Fruit fly (Drosophila melanogaster) whole organism, embryonic: ENCODE measurements around the gene CG17032.

Experiments
- Adf1 ChIP-seq: fragments of 200-800 bp; sonication (Bioruptor generic); IDR thresholded peaks from 2 replicates; pipeline ENCODE4 v1.3.6; 2022; ENCODE audit warnings: missing biosample characterization, missing genetic modification characterization
- Atf6 ChIP-seq: fragments of 200-800 bp; sonication (Bioruptor generic); IDR thresholded peaks from 2 replicates; pipeline ENCODE4 v1.3.6; 2022; ENCODE audit warnings: missing biosample characterization, missing genetic modification characterization
- Bteb2 ChIP-seq: fragments of 200-800 bp; sonication (Bioruptor generic); optimal IDR thresholded peaks from 2 replicates; lab custom pipeline; 2016; ENCODE audit warnings: missing biosample characterization, missing genetic modification characterization
- CG10431 ChIP-seq: fragments of 200-800 bp; sonication (Bioruptor generic); optimal IDR thresholded peaks from 3 replicates; lab custom pipeline; 2018; ENCODE audit warnings: missing biosample characterization, mild to moderate bottlenecking, missing genetic modification characterization
- CG10654 ChIP-seq: fragments of 200-800 bp; sonication (Bioruptor generic); optimal IDR thresholded peaks from 2 replicates; lab custom pipeline; 2016; ENCODE audit warnings: missing biosample characterization, missing genetic modification characterization
- CG11504 ChIP-seq: fragments of 200-800 bp; sonication (Bioruptor generic); optimal IDR thresholded peaks from 3 replicates; lab custom pipeline; 2019; ENCODE audit warnings: missing biosample characterization, mild to moderate bottlenecking, missing genetic modification characterization, moderate library complexity
- CG11696 ChIP-seq: fragments of 200-800 bp; sonication (Bioruptor generic); IDR thresholded peaks from 2 replicates; pipeline ENCODE4 v1.3.6; 2022; ENCODE audit warnings: missing biosample characterization, missing genetic modification characterization
- CG12155 ChIP-seq: fragments of 200-800 bp; sonication (Bioruptor generic); optimal IDR thresholded peaks from 3 replicates; lab custom pipeline; 2016; ENCODE audit warnings: missing biosample characterization, missing genetic modification characterization
- CG13296 ChIP-seq: fragments of 200-800 bp; sonication (Bioruptor generic); optimal IDR thresholded peaks from 3 replicates; lab custom pipeline; 2018; ENCODE audit warnings: missing biosample characterization, mild to moderate bottlenecking, missing genetic modification characterization
- CG13775 ChIP-seq: fragments of 200-800 bp; sonication (Bioruptor generic); optimal IDR thresholded peaks from 3 replicates; lab custom pipeline; 2017; ENCODE audit warnings: missing biosample characterization, mild to moderate bottlenecking, missing genetic modification characterization
- CG14860 ChIP-seq: fragments of 200-800 bp; sonication (Bioruptor generic); IDR thresholded peaks from 3 replicates; pipeline ENCODE4 v1.3.6; 2022; ENCODE audit warnings: missing biosample characterization, missing genetic modification characterization; ENCODE audit not compliant: partially characterized antibody
- CG15073 ChIP-seq: fragments of 200-800 bp; sonication (Bioruptor generic); optimal IDR thresholded peaks from 2 replicates; lab custom pipeline; 2016; ENCODE audit warnings: missing biosample characterization, missing genetic modification characterization
- CG15696 ChIP-seq: fragments of 200-800 bp; sonication (Bioruptor generic); optimal IDR thresholded peaks from 2 replicates; lab custom pipeline; 2019; ENCODE audit warnings: missing biosample characterization, mild to moderate bottlenecking, missing genetic modification characterization, moderate library complexity
- CG17568 ChIP-seq: fragments of 200-800 bp; sonication (Bioruptor generic); optimal IDR thresholded peaks from 2 replicates; lab custom pipeline; 2018; ENCODE audit warnings: missing biosample characterization, mild to moderate bottlenecking, missing genetic modification characterization, moderate library complexity
- CG18011 ChIP-seq: fragments of 200-800 bp; sonication (Bioruptor generic); optimal IDR thresholded peaks from 2 replicates; lab custom pipeline; 2017; ENCODE audit warnings: missing biosample characterization, missing genetic modification characterization, mild to moderate bottlenecking, moderate library complexity, missing genotype
- CG18764 ChIP-seq: fragments of 200-800 bp; sonication (Bioruptor generic); optimal IDR thresholded peaks from 3 replicates; lab custom pipeline; 2016; ENCODE audit warnings: missing biosample characterization, missing genetic modification characterization
- CG30020 ChIP-seq: fragments of 200-800 bp; optimal IDR thresholded peaks from 2 replicates; lab custom pipeline; 2019; ENCODE audit warnings: missing biosample characterization, mild to moderate bottlenecking, missing genetic modification characterization, moderate library complexity
- CG32532 ChIP-seq: fragments of 200-800 bp; sonication (Bioruptor generic); IDR thresholded peaks from 2 replicates; pipeline ENCODE4 v1.3.6; 2022; ENCODE audit warnings: missing biosample characterization, missing genetic modification characterization
- CG3281 ChIP-seq: fragments of 200-800 bp; sonication (Bioruptor generic); optimal IDR thresholded peaks from 3 replicates; lab custom pipeline; 2017; ENCODE audit warnings: missing biosample characterization, mild to moderate bottlenecking, missing genetic modification characterization
- CG42726 ChIP-seq: fragments of 200-800 bp; sonication (Bioruptor generic); IDR thresholded peaks from 2 replicates; pipeline ENCODE4 v1.3.6; 2022; ENCODE audit warnings: missing biosample characterization, missing genetic modification characterization; ENCODE audit not compliant: partially characterized antibody
- CG4360 ChIP-seq: fragments of 200-800 bp; sonication (Bioruptor generic); IDR thresholded peaks from 2 replicates; pipeline ENCODE4 v1.3.6; 2022; ENCODE audit warnings: missing biosample characterization, missing genetic modification characterization
- CG4617 ChIP-seq: fragments of 200-800 bp; sonication (Bioruptor generic); optimal IDR thresholded peaks from 3 replicates; lab custom pipeline; 2016; ENCODE audit warnings: missing biosample characterization, missing genetic modification characterization, borderline replicate concordance
- CG6689 ChIP-seq: fragments of 200-800 bp; sonication (Bioruptor generic); IDR thresholded peaks from 2 replicates; pipeline ENCODE4 v1.3.6; 2022; ENCODE audit warnings: missing biosample characterization, missing genetic modification characterization
- CG7357 ChIP-seq: fragments of 200-800 bp; sonication (Bioruptor generic); IDR thresholded peaks from 3 replicates; pipeline ENCODE4 v1.3.6; 2022; ENCODE audit warnings: missing biosample characterization, missing genetic modification characterization
- CG7987 ChIP-seq: fragments of 200-800 bp; sonication (Bioruptor generic); optimal IDR thresholded peaks from 2 replicates; lab custom pipeline; 2018; ENCODE audit warnings: missing biosample characterization, mild to moderate bottlenecking, missing genetic modification characterization, moderate library complexity
- CG8359 ChIP-seq: fragments of 200-800 bp; sonication (Bioruptor generic); optimal IDR thresholded peaks from 2 replicates; lab custom pipeline; 2017; ENCODE audit warnings: missing biosample characterization, mild to moderate bottlenecking, missing genetic modification characterization, borderline replicate concordance
- E2f1 ChIP-seq: fragments of 200-800 bp; sonication (Bioruptor generic); IDR thresholded peaks from 2 replicates; pipeline ENCODE4 v1.3.6; 2022; ENCODE audit warnings: missing biosample characterization, missing genetic modification characterization
- Ets97D ChIP-seq: fragments of 200-800 bp; sonication (Bioruptor generic); optimal IDR thresholded peaks from 3 replicates; lab custom pipeline; 2016; ENCODE audit warnings: missing biosample characterization, missing genetic modification characterization
- MESR4 ChIP-seq: fragments of 200-800 bp; sonication (Bioruptor generic); optimal IDR thresholded peaks from 2 replicates; lab custom pipeline; 2018; ENCODE audit warnings: missing biosample characterization, mild to moderate bottlenecking, missing genetic modification characterization, moderate library complexity
- NfI ChIP-seq: fragments of 200-800 bp; sonication (Bioruptor generic); optimal IDR thresholded peaks from 3 replicates; lab custom pipeline; 2018; ENCODE audit warnings: missing biosample characterization, mild to moderate bottlenecking, missing genetic modification characterization, moderate library complexity
- Oaz ChIP-seq: fragments of 200-800 bp; sonication (Bioruptor generic); IDR thresholded peaks from 2 replicates; pipeline ENCODE4 v1.3.6; 2022; ENCODE audit warnings: missing biosample characterization, missing genetic modification characterization
- Opbp ChIP-seq: fragments of 200-800 bp; sonication (Bioruptor generic); IDR thresholded peaks from 3 replicates; pipeline ENCODE4 v1.3.6; 2022; ENCODE audit warnings: missing biosample characterization, missing genetic modification characterization; ENCODE audit not compliant: partially characterized antibody
- Scr ChIP-seq: fragments of 200-800 bp; sonication (Bioruptor generic); IDR thresholded peaks from 2 replicates; pipeline ENCODE4 v1.3.6; 2022; ENCODE audit warnings: missing biosample characterization, missing genetic modification characterization; ENCODE audit not compliant: partially characterized antibody
- ash1 ChIP-seq: fragments of 200-800 bp; sonication (Bioruptor generic); optimal IDR thresholded peaks from 2 replicates; lab custom pipeline; 2018; ENCODE audit warnings: missing biosample characterization, mild to moderate bottlenecking, missing genetic modification characterization
- br ChIP-seq: fragments of >200 bp; optimal IDR thresholded peaks from 2 replicates; lab custom pipeline; 2017
- bsh ChIP-seq, 2 experiments: fragments of 200-800 bp; sonication (Bioruptor generic); optimal IDR thresholded peaks; 2 replicates each; lab custom pipeline; 2017 to 2018; ENCODE audit warnings: mild to moderate bottlenecking in 2 of 2, missing biosample characterization in 2 of 2, missing genetic modification characterization in 2 of 2, moderate library complexity in 1 of 2
- crc ChIP-seq: fragments of 200-800 bp; sonication (Bioruptor generic); optimal IDR thresholded peaks from 2 replicates; lab custom pipeline; 2016; ENCODE audit warnings: missing biosample characterization, missing genetic modification characterization
- dmrt99B ChIP-seq: fragments of 200-800 bp; sonication (Bioruptor generic); optimal IDR thresholded peaks from 2 replicates; lab custom pipeline; 2018; ENCODE audit warnings: missing biosample characterization, mild to moderate bottlenecking, missing genetic modification characterization, moderate library complexity
- gem ChIP-seq: fragments of 200-800 bp; sonication (Bioruptor generic); optimal IDR thresholded peaks from 2 replicates; lab custom pipeline; 2019; ENCODE audit warnings: missing biosample characterization, mild to moderate bottlenecking, missing genetic modification characterization, moderate library complexity
- gsb ChIP-seq: fragments of 200-800 bp; sonication (Bioruptor generic); IDR thresholded peaks from 2 replicates; pipeline ENCODE4 v1.3.6; 2022; ENCODE audit warnings: missing biosample characterization, missing genetic modification characterization
- lab ChIP-seq: fragments of 200-800 bp; sonication (Bioruptor generic); optimal IDR thresholded peaks from 3 replicates; lab custom pipeline; 2017; ENCODE audit warnings: missing biosample characterization, missing genetic modification characterization, mild to moderate bottlenecking, moderate library complexity, missing genetic modification reagents
- phol ChIP-seq: fragments of 200-800 bp; sonication (Bioruptor generic); optimal IDR thresholded peaks from 3 replicates; lab custom pipeline; 2018; ENCODE audit warnings: missing biosample characterization, mild to moderate bottlenecking, missing genetic modification characterization, moderate library complexity
- sens-2 ChIP-seq: fragments of 200-800 bp; sonication (Bioruptor generic); IDR thresholded peaks from 2 replicates; pipeline ENCODE4 v1.3.6; 2022; ENCODE audit warnings: missing biosample characterization, missing genetic modification characterization
- seq ChIP-seq: fragments of 200-800 bp; sonication (Bioruptor generic); IDR thresholded peaks from 2 replicates; pipeline ENCODE4 v1.3.6; 2022; ENCODE audit warnings: missing biosample characterization, missing genetic modification characterization
- tna ChIP-seq: fragments of 200-800 bp; sonication (Bioruptor generic); IDR thresholded peaks from 2 replicates; pipeline ENCODE4 v1.3.6; 2022; ENCODE audit warnings: missing biosample characterization, missing genetic modification characterization; ENCODE audit not compliant: partially characterized antibody
- tup ChIP-seq: fragments of 200-800 bp; sonication (Bioruptor generic); optimal IDR thresholded peaks from 2 replicates; lab custom pipeline; 2016; ENCODE audit warnings: missing biosample characterization, mild to moderate bottlenecking, missing genetic modification characterization, moderate library complexity
- tx ChIP-seq: fragments of 200-800 bp; sonication (Bioruptor generic); optimal IDR thresholded peaks from 2 replicates; lab custom pipeline; 2016; ENCODE audit warnings: missing biosample characterization, missing genetic modification characterization
- vnd ChIP-seq: fragments of 200-800 bp; sonication (Bioruptor generic); IDR thresholded peaks from 3 replicates; pipeline ENCODE4 v1.3.6; 2022; ENCODE audit warnings: missing biosample characterization, missing genetic modification characterization; ENCODE audit not compliant: partially characterized antibody
- z ChIP-seq: fragments of 200-800 bp; sonication (Bioruptor generic); IDR thresholded peaks from 3 replicates; pipeline ENCODE4 v1.3.6; 2022; ENCODE audit warnings: missing biosample characterization, missing genetic modification characterization

The CG17032 gene

DNA sequence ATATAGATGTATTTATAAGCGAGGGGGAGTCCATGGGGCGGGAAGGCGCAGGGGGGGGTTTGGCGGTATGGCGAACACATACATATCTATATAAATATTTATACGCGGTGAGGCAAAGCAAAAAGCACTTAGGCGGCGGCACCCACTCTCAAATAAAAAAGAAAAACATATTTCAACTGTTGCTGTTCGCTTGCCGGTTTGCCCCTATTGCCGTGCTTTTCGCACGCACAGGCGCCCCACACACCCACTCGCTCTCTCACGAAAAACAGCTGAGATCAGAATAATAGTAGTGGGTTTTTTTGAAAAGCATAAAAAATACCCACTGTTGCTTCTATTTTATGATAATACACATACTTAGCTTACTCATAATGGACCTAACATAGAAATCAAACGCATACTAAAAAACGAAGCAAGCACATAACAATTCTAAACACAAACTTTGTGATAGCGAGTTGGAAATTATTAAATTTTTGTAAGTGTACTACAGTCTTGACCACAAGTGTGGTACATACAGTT, 42.6 kb downstream of the CG17032 start (continued):
- TF ChIP-seq E2f1 (GFP tag; lab: Robert Waterston, UW) (peak; percentile 53), phol (tag; lab: Kevin White, UChicago) (peak; percentile 64), CG3281 (peak; percentile 90), CG30020 (tag; lab: Kevin White, UChicago) (no peak), Oaz (peak; percentile 58), NfI (GFP tag; lab: Kevin White, UChicago) (peak; percentile 84), CG7987 (GFP tag; lab: Kevin White, UChicago) (no peak), CG18011 (GFP tag; lab: Kevin White, UChicago) (peak; percentile 66), dmrt99B (tag; lab: Kevin White, UChicago) (peak; percentile 79), CG13775 (GFP tag; lab: Kevin White, UChicago) (peak; percentile 74), Atf6 (peak; percentile 92), seq (GFP tag; lab: Robert Waterston, UW) (peak; percentile 62), sens-2 (GFP tag; lab: Robert Waterston, UW) (no peak), tna (GFP tag; lab: Robert Waterston, UW) (0 out of 2 replicates have a peak, but pooled peaks have one; percentile 47), CG18764 (GFP tag; lab: Kevin White, UChicago) (peak; percentile 25), CG7357 (GFP tag; lab: Robert Waterston, UW) (0 out of 3 replicates have a peak, but pooled peaks have one; percentile 47), z (no peak), tup (peak; percentile 30), crc (peak; percentile 67), CG4617 (GFP tag; lab: Kevin White, UChicago) (peak; percentile 3), gsb (GFP tag; lab: Robert Waterston, UW) (peak; percentile 58), CG15073 (GFP tag; lab: Kevin White, UChicago) (no peak), CG6689 (peak; percentile 78), CG4360 (GFP tag; lab: Robert Waterston, UW) (no peak), CG8359 (no peak), CG11504 (tag; lab: Kevin White, UChicago) (peak; percentile 79), Bteb2 (GFP tag; lab: Kevin White, UChicago) (peak; percentile 67), Opbp (GFP tag; lab: Robert Waterston, UW) (no peak), CG42726 (GFP tag; lab: Robert Waterston, UW) (no peak), Scr (0 out of 2 replicates have a peak, but pooled peaks have one; percentile 34), CG14860 (no peak), CG12155 (GFP tag; lab: Kevin White, UChicago) (peak; percentile 76), CG17568 (peak; percentile 52), bsh (GFP tag; optimal IDR thresholded peaks at IDR 0.05; lab: Kevin White, UChicago) (peak in 1 of 2 experiments; percentile 35), tx (peak; percentile 74), CG13296 (GFP tag; lab: Kevin White, UChicago) (peak; percentile 88), Ets97D (GFP tag; lab: Kevin White, UChicago) (peak; percentile 28), vnd (GFP tag; lab: Robert Waterston, UW) (no peak), CG10654 (GFP tag; lab: Kevin White, UChicago) (no peak), CG10431 (GFP tag; lab: Kevin White, UChicago) (no peak), lab (GFP tag; lab: Kevin White, UChicago) (peak; percentile 90), CG15696 (tag; lab: Kevin White, UChicago) (peak; percentile 13), br (lab: Kevin White, UChicago) (no peak), CG32532 (GFP tag; lab: Robert Waterston, UW) (peak; percentile 80; the same call in 1 of the 2 replicates), Adf1 (GFP tag; lab: Robert Waterston, UW) (peak; percentile 60; the same call in 1 of the 2 replicates), ash1 (GFP tag; lab: Kevin White, UChicago) (peak; percentile 13), CG11696 (GFP tag; lab: Robert Waterston, UW) (peak; percentile 91), gem (tag; lab: Kevin White, UChicago) (peak; percentile 88), MESR4 (GFP tag; lab: Kevin White, UChicago) (no peak)
